Worm (Caenorhabditis elegans) whole organism, early embryonic: Measurements from ENCODE around the gene ZK370.6.

Source experiments
- F13C5.2 ChIP-seq: sonication (generic microtip); optimal IDR thresholded peaks from 2 replicates; lab custom pipeline; 2017; ENCODE audit warnings: mild to moderate bottlenecking, missing genetic modification characterization, inconsistent platforms, missing compliant biosample characterization
- ama-1 ChIP-seq: fragments of 150-350 bp; optimal IDR thresholded peaks from 2 replicates; lab custom pipeline; 2014
- ceh-13 ChIP-seq: fragments of 200-800 bp; sonication (Bioruptor generic); optimal IDR thresholded peaks from 2 replicates; lab custom pipeline; 2018; ENCODE audit warnings: mild to moderate bottlenecking, missing genetic modification characterization, missing compliant biosample characterization
- flt-1 ChIP-seq: fragments of 200-800 bp; sonication (Bioruptor generic); IDR thresholded peaks from 2 replicates; pipeline ENCODE4 v1.3.6; 2022; ENCODE audit warnings: missing genetic modification characterization, missing compliant biosample characterization
- hmbx-1 ChIP-seq: sonication (generic microtip); optimal IDR thresholded peaks from 2 replicates; lab custom pipeline; 2016; ENCODE audit warnings: mild to moderate bottlenecking, missing genetic modification characterization, missing compliant biosample characterization
- hmg-4 ChIP-seq: fragments of 200-800 bp; sonication (Bioruptor generic); optimal IDR thresholded peaks from 2 replicates; lab custom pipeline; 2018; ENCODE audit warnings: mild to moderate bottlenecking, missing genetic modification characterization, missing compliant biosample characterization
- pes-1 ChIP-seq: fragments of 200-800 bp; sonication (Bioruptor generic); IDR thresholded peaks from 2 replicates; pipeline ENCODE4 v1.3.6; 2022; ENCODE audit warnings: missing genetic modification reagents, missing genetic modification characterization, missing compliant biosample characterization
- scrt-1 ChIP-seq: fragments of 200-800 bp; sonication (Bioruptor generic); IDR thresholded peaks from 2 replicates; pipeline ENCODE4 v1.3.6; 2022; ENCODE audit warnings: missing genetic modification characterization, missing compliant biosample characterization
- tbx-11 ChIP-seq: fragments of 200-800 bp; sonication (Bioruptor generic); IDR thresholded peaks from 2 replicates; pipeline ENCODE4 v1.3.6; 2022; ENCODE audit warnings: missing genetic modification characterization, missing compliant biosample characterization

- TF ChIP-seq tbx-11 (GFP tag; lab: Robert Waterston, UW) (no peak), ama-1 (lab: Kevin White, UChicago) (no peak), F13C5.2 (no peak), ceh-13 (GFP tag; lab: Kevin White, UChicago) (no peak), hmbx-1 (tag; lab: Kevin White, UChicago) (no peak), pes-1 (GFP tag; lab: Robert Waterston, UW) (no peak), flt-1 (GFP tag; lab: Robert Waterston, UW) (no peak), scrt-1 (GFP tag; lab: Robert Waterston, UW) (no peak), hmg-4 (GFP tag; lab: Kevin White, UChicago) (no peak)
Observed at ce11 chrIII:8750606-8751005, 7.0 kb upstream of the ZK370.6 start, which contains the start of gene ugtp-1.
